Fruit fly (Drosophila melanogaster): ENCODE data around the gene CG17380.

CG17380 gene

dm6 chr3R:23356920-23357386 lies 46.6 kb downstream of the CG17380 start (continued):
- TF ChIP-seq tap (tag; optimal IDR thresholded peaks at IDR 0.05) (peak; percentile 9), CG34376 (GFP tag; optimal IDR thresholded peaks at IDR 0.05) (no peak), Kr (GFP tag; optimal IDR thresholded peaks at IDR 0.05) (no peak), dan (GFP tag; IDR thresholded peaks at IDR 0.05) (no peak), Dp (GFP tag; optimal IDR thresholded peaks at IDR 0.05) (no peak), Ets65A (GFP tag) (peak; percentile 36), CG3995 (GFP tag; optimal IDR thresholded peaks at IDR 0.05) (no peak), CG8478 (optimal IDR thresholded peaks at IDR 0.05) (no peak), CG12219 (GFP tag; optimal IDR thresholded peaks at IDR 0.05) (peak; percentile 82), Opbp (GFP tag; IDR thresholded peaks at IDR 0.05; ENCODE audit: partially characterized antibody) (no peak), Six4 (GFP tag; optimal IDR thresholded peaks at IDR 0.05) (peak; percentile 74), CG15696 (tag; optimal IDR thresholded peaks at IDR 0.05) (peak; percentile 54), CG8290 (GFP tag; optimal IDR thresholded peaks at IDR 0.05) (no peak), CG8290 (tag; optimal IDR thresholded peaks at IDR 0.05) (peak in 1 of 2 experiments; percentile 72), Hmx (GFP tag; optimal IDR thresholded peaks at IDR 0.05) (no peak), ap (GFP tag; IDR thresholded peaks at IDR 0.05) (peak; percentile 69), al (GFP tag; IDR thresholded peaks at IDR 0.05) (peak; percentile 70; the same call in 1 of the 2 replicates), her (GFP tag; optimal IDR thresholded peaks at IDR 0.05) (no peak), so (GFP tag; IDR thresholded peaks at IDR 0.05) (peak; percentile 75; the same call in 2 of the 3 replicates), CG7839 (tag; optimal IDR thresholded peaks at IDR 0.05) (peak; percentile 92), nerfin-1 (tag; optimal IDR thresholded peaks at IDR 0.05) (peak; percentile 59), caup (GFP tag; optimal IDR thresholded peaks at IDR 0.05; ENCODE audit: severe bottlenecking) (peak; percentile 74), Oaz (GFP tag; IDR thresholded peaks at IDR 0.05) (peak; percentile 58), chif (GFP tag; optimal IDR thresholded peaks at IDR 0.05) (peak in 1 of 2 experiments; percentile 0), CG18764 (GFP tag; optimal IDR thresholded peaks at IDR 0.05) (peak; percentile 52), jigr1 (GFP tag; IDR thresholded peaks at IDR 0.05) (no peak), Mrtf (GFP tag; IDR thresholded peaks at IDR 0.05) (peak; percentile 47; the same call in 1 of the 3 replicates), nmo (GFP tag; optimal IDR thresholded peaks at IDR 0.05) (peak; percentile 94), D (optimal IDR thresholded peaks at IDR 0.05) (no peak), D (GFP tag; optimal IDR thresholded peaks at IDR 0.05) (peak; percentile 66), Nf-YC (tag; optimal IDR thresholded peaks at IDR 0.05) (peak; percentile 79), Camta (GFP tag; optimal IDR thresholded peaks at IDR 0.05) (no peak), fd64A (GFP tag; optimal IDR thresholded peaks at IDR 0.05) (no peak), cad (GFP tag; optimal IDR thresholded peaks at IDR 0.05) (no peak), wor (GFP tag; IDR thresholded peaks at IDR 0.05) (peak; percentile 69), rib (GFP tag; IDR thresholded peaks at IDR 0.05) (peak; percentile 50; the same call in 1 of the 2 replicates), CG7963 (GFP tag; IDR thresholded peaks at IDR 0.05; ENCODE audit: partially characterized antibody) (no peak), CG15601 (tag; optimal IDR thresholded peaks at IDR 0.05) (peak; percentile 89), hkb (optimal IDR thresholded peaks at IDR 0.05) (no peak), hkb (GFP tag; IDR thresholded peaks at IDR 0.05) (peak; percentile 84), ewg (GFP tag; optimal IDR thresholded peaks at IDR 0.05) (peak; percentile 76), CG18476 (GFP tag; optimal IDR thresholded peaks at IDR 0.05) (peak; percentile 34), stwl (tag; optimal IDR thresholded peaks at IDR 0.05) (no peak), Ada2b (GFP tag; IDR thresholded peaks at IDR 0.05) (peak; percentile 72; the same call in 1 of the 2 replicates), mld (GFP tag; IDR thresholded peaks at IDR 0.05; ENCODE audit: partially characterized antibody) (no peak), CG15514 (GFP tag; optimal IDR thresholded peaks at IDR 0.05) (peak; percentile 33), vvl (GFP tag; IDR thresholded peaks at IDR 0.05) (peak; percentile 91), prd (optimal IDR thresholded peaks at IDR 0.05) (no peak), prd (GFP tag; IDR thresholded peaks at IDR 0.05) (peak; percentile 75), Antp (GFP tag; optimal IDR thresholded peaks at IDR 0.05) (no peak), hbn (GFP tag; IDR thresholded peaks at IDR 0.05; ENCODE audit: partially characterized antibody) (no peak), pzg (GFP tag; optimal IDR thresholded peaks at IDR 0.05) (no peak)

Measured in whole organism, embryonic.